Fruit fly (Drosophila melanogaster) whole organism, pupa: ENCODE results near the gene abo.

Source experiments
- CG10348 ChIP-seq: fragments of 200-800 bp; sonication (Bioruptor generic); IDR thresholded peaks from 2 replicates; pipeline ENCODE4 v1.3.6; 2022; ENCODE audit warnings: missing biosample characterization, missing genetic modification characterization
- CG12605 ChIP-seq: fragments of 200-800 bp; sonication (Bioruptor generic); IDR thresholded peaks from 2 replicates; pipeline ENCODE4 v1.3.6; 2022; ENCODE audit warnings: missing biosample characterization, missing genetic modification characterization
- CG13204 ChIP-seq: fragments of 200-800 bp; sonication (Bioruptor generic); optimal IDR thresholded peaks from 2 replicates; lab custom pipeline; 2018; ENCODE audit warnings: missing biosample characterization, mild to moderate bottlenecking, missing genetic modification characterization, moderate library complexity
- CG14655 ChIP-seq: fragments of 200-800 bp; sonication (Bioruptor generic); optimal IDR thresholded peaks from 3 replicates; lab custom pipeline; 2017; ENCODE audit warnings: mild to moderate bottlenecking, missing biosample characterization, missing genetic modification reagents, missing genetic modification characterization
- CG15710 ChIP-seq: fragments of 200-800 bp; sonication (Bioruptor generic); optimal IDR thresholded peaks from 2 replicates; lab custom pipeline; 2018; ENCODE audit warnings: missing biosample characterization, mild to moderate bottlenecking, missing genetic modification characterization, moderate library complexity
- CG17806 ChIP-seq: fragments of 200-800 bp; sonication (Bioruptor generic); optimal IDR thresholded peaks from 2 replicates; lab custom pipeline; 2018; ENCODE audit warnings: missing biosample characterization, mild to moderate bottlenecking, missing genetic modification characterization, moderate library complexity
- CG32121 ChIP-seq: fragments of 200-800 bp; sonication (Bioruptor generic); IDR thresholded peaks from 2 replicates; pipeline ENCODE4 v1.3.6; 2022; ENCODE audit warnings: missing biosample characterization, missing genetic modification characterization
- CG34367 ChIP-seq: fragments of 200-800 bp; sonication (Bioruptor generic); optimal IDR thresholded peaks from 2 replicates; lab custom pipeline; 2018; ENCODE audit warnings: missing biosample characterization, mild to moderate bottlenecking, missing genetic modification characterization
- CG4496 ChIP-seq: fragments of 200-800 bp; sonication (Bioruptor generic); IDR thresholded peaks from 3 replicates; pipeline ENCODE4 v1.3.6; 2022; ENCODE audit warnings: missing biosample characterization, missing genetic modification characterization
- CG8159 ChIP-seq: fragments of 200-800 bp; sonication (Bioruptor generic); optimal IDR thresholded peaks from 3 replicates; lab custom pipeline; 2018; ENCODE audit warnings: missing biosample characterization, mild to moderate bottlenecking, missing genetic modification characterization, moderate library complexity
- CG8301 ChIP-seq: fragments of 200-800 bp; sonication (Bioruptor generic); optimal IDR thresholded peaks from 2 replicates; lab custom pipeline; 2018; ENCODE audit warnings: missing biosample characterization, mild to moderate bottlenecking, missing genetic modification characterization
- CG9948 ChIP-seq: fragments of 200-800 bp; sonication (Bioruptor generic); optimal IDR thresholded peaks from 2 replicates; lab custom pipeline; 2018; ENCODE audit warnings: missing biosample characterization, mild to moderate bottlenecking, missing genetic modification characterization, moderate library complexity
- D1 ChIP-seq: fragments of 200-800 bp; sonication (Bioruptor generic); optimal IDR thresholded peaks from 2 replicates; lab custom pipeline; 2018; ENCODE audit warnings: missing biosample characterization, mild to moderate bottlenecking, missing genetic modification characterization, moderate library complexity
- EcR ChIP-seq: fragments of 200-800 bp; sonication (Bioruptor generic); optimal IDR thresholded peaks from 3 replicates; lab custom pipeline; 2019; ENCODE audit warnings: missing biosample characterization, missing genetic modification characterization, mild to moderate bottlenecking, moderate library complexity, missing genetic modification reagents
- Ets98B ChIP-seq: fragments of 200-800 bp; sonication (Bioruptor generic); IDR thresholded peaks from 2 replicates; pipeline ENCODE4 v1.3.6; 2022; ENCODE audit warnings: missing biosample characterization, missing genetic modification characterization
- Pif1A ChIP-seq: fragments of 200-800 bp; sonication (Bioruptor generic); optimal IDR thresholded peaks from 3 replicates; lab custom pipeline; 2016; ENCODE audit warnings: missing biosample characterization, missing genetic modification characterization
- Pif1B ChIP-seq: fragments of 200-800 bp; sonication (Bioruptor generic); optimal IDR thresholded peaks from 3 replicates; lab custom pipeline; 2016; ENCODE audit warnings: missing biosample characterization, missing genetic modification characterization
- Snoo ChIP-seq: fragments of 200-800 bp; sonication (Bioruptor generic); optimal IDR thresholded peaks from 3 replicates; lab custom pipeline; 2017; ENCODE audit warnings: missing biosample characterization, mild to moderate bottlenecking, missing genetic modification characterization, inconsistent platforms
- fd96Ca ChIP-seq: fragments of 200-800 bp; sonication (Bioruptor generic); IDR thresholded peaks from 3 replicates; pipeline ENCODE4 v1.3.6; 2022; ENCODE audit warnings: missing biosample characterization, missing genetic modification characterization
- gl ChIP-seq: fragments of 200-800 bp; sonication (Bioruptor generic); optimal IDR thresholded peaks from 2 replicates; lab custom pipeline; 2018; ENCODE audit warnings: missing biosample characterization, mild to moderate bottlenecking, missing genetic modification characterization
- rn ChIP-seq: fragments of 200-800 bp; sonication (Bioruptor generic); IDR thresholded peaks from 2 replicates; pipeline ENCODE4 v1.3.6; 2022; ENCODE audit warnings: missing biosample characterization, missing genetic modification characterization

abo gene

dm6 chr2L:10974638-10975037 lies 455 bp downstream of the abo start:
- no peak for TF ChIP-seq Pif1B (GFP tag; lab: Kevin White, UChicago)
- TF ChIP-seq D1: no peak
- TF ChIP-seq, all 21 proteins: peak for 0

dm6 chr2L:10972224-10972623 lies 2.9 kb downstream of the abo start, which contains the start of gene CG16743:
CG16743 (plus strand) TSS chr2L:10972280.
- TF ChIP-seq CG32121 (GFP tag; lab: Robert Waterston, UW) (no peak), CG14655 (GFP tag; lab: Kevin White, UChicago) (no peak), CG15710 (tag; lab: Kevin White, UChicago) (no peak), CG12605 (GFP tag; lab: Robert Waterston, UW) (no peak), EcR (no peak), CG34367 (tag; lab: Kevin White, UChicago) (no peak), Pif1A (GFP tag; lab: Kevin White, UChicago) (no peak), CG9948 (no peak), CG4496 (GFP tag; lab: Robert Waterston, UW) (no peak), CG10348 (GFP tag; lab: Robert Waterston, UW) (no peak), rn (GFP tag; lab: Robert Waterston, UW) (no peak), CG17806 (tag; lab: Kevin White, UChicago) (no peak), Ets98B (no peak)

DNA sequence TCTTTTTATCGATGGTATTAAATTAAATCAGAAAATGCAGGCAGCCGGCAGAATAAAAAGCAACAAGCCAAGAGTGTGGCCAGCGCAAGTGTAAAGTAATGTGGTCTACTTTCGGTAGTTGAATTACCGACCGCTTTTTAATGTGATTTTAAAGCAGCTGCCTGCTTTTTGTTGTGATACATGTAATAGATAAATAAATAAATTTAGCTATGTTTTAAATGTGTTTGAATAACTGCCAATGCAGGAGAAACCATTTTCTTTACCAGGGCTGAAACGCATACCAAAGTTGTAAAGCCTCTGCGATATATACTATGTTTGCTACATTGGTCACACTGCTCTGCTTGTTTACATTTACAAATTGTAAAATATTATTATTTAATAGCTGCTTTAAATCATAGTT lies 5.0 kb downstream of the abo start, which contains the start of the genes Tmem214 and YL-1:
TSS of gene Tmem214 (minus strand) at position 142 of the 400 bp plus-strand sequence.
TSS of gene YL-1 (plus strand) at position 310 of the 400 bp plus-strand sequence.
- TF ChIP-seq CG8159 (tag; lab: Kevin White, UChicago) (peak; percentile 0), rn (GFP tag; lab: Robert Waterston, UW) (no peak), CG17806 (tag; lab: Kevin White, UChicago) (no peak), fd96Ca (0 out of 3 replicates have a peak, but pooled peaks have one; percentile 14)

DNA sequence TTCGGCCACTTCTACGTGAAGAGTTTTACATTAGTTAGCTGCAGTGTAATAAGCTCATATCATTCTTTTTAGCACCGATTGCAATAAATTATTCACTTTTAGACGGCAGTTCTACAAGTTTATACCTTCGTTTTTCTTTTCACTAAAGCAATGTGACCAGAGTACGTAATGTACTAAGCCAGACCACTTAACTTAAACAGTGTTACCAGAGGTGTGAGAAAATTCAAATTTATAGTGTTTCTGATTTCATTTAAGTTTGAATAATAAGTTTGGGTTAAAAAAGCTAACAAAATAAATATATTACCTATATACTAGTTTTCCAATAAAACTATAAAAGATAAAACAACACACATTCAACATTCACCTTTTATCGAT lies 7.1 kb downstream of the abo start:
- TF ChIP-seq CG8159 (tag; lab: Kevin White, UChicago) (no peak), rn (GFP tag; lab: Robert Waterston, UW) (no peak), CG14655 (GFP tag; lab: Kevin White, UChicago) (no peak), gl (tag; lab: Kevin White, UChicago) (no peak), Pif1A (GFP tag; lab: Kevin White, UChicago) (no peak), CG32121 (GFP tag; lab: Robert Waterston, UW) (no peak), Ets98B (no peak), CG17806 (tag; lab: Kevin White, UChicago) (no peak), CG4496 (GFP tag; lab: Robert Waterston, UW) (no peak; the same call in 2 of the 3 replicates), CG9948 (no peak), CG8301 (no peak), Pif1B (GFP tag; lab: Kevin White, UChicago) (no peak), CG13204 (GFP tag; lab: Kevin White, UChicago) (no peak), CG10348 (GFP tag; lab: Robert Waterston, UW) (no peak)

DNA sequence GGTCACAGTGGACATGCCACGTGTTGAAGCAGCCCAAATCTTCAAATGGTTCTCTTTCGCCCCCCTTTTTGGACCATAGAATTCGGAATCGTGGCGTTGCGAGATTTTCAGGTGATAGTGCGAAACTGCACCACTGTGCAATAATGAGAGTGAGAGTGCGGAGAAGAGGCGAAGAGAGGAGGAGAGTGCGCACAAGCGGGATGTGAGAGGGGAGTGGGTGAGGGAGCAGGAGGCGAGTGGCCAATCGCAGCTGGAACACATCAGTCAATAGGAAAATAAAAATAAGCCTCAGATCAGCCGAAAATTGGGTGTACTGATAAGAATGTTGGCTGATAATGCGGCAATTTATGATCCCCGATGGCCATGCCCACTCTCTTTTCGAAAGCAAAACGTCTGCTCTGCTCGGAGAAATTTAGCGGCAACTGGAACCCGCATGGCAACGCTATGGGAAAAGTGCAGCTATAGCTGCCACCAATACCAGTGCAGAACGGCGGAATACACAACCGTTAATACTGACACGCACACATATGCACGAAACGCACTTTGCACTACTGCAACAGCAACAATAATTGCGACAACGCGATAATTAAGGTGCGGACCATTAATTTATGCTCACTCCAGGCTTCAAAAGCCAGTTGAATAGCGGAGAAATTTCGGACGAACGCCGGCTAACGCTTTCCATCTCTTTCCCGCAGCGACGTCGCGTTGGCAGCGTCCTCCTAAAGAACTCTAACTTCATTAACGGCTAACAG lies 7.7 kb downstream of the abo start:
- TF ChIP-seq Pif1B (GFP tag; lab: Kevin White, UChicago): peak; percentile 28
- TF ChIP-seq CG10348 (GFP tag; lab: Robert Waterston, UW): no peak
- TF ChIP-seq EcR: peak; percentile 52
- peak; percentile 79 for TF ChIP-seq gl (tag; lab: Kevin White, UChicago)
- TF ChIP-seq CG13204 (GFP tag; lab: Kevin White, UChicago): no peak
- peak; percentile 18 for TF ChIP-seq CG15710 (tag; lab: Kevin White, UChicago)
- TF ChIP-seq CG8301: peak; percentile 52
- TF ChIP-seq CG14655 (GFP tag; lab: Kevin White, UChicago): no peak
- TF ChIP-seq CG8159 (tag; lab: Kevin White, UChicago): peak; percentile 33
- peak; percentile 38; the same call in 1 of the 2 replicates for TF ChIP-seq CG12605 (GFP tag; lab: Robert Waterston, UW)
- peak; percentile 38; the same call in 1 of the 2 replicates for TF ChIP-seq CG32121 (GFP tag; lab: Robert Waterston, UW)
- no peak for TF ChIP-seq CG34367 (tag; lab: Kevin White, UChicago)
- TF ChIP-seq rn (GFP tag; lab: Robert Waterston, UW): no peak
- TF ChIP-seq fd96Ca: 0 out of 3 replicates have a peak, but pooled peaks have one; percentile 22
- no peak for TF ChIP-seq D1
- no peak for TF ChIP-seq Pif1A (GFP tag; lab: Kevin White, UChicago)
- no peak for TF ChIP-seq CG9948
- no peak for TF ChIP-seq CG17806 (tag; lab: Kevin White, UChicago)
- TF ChIP-seq CG4496 (GFP tag; lab: Robert Waterston, UW): peak; percentile 58
- peak; percentile 61 for TF ChIP-seq Ets98B
- peak; percentile 7 for TF ChIP-seq Snoo

- no peak for TF ChIP-seq CG10348 (GFP tag; lab: Robert Waterston, UW)
- TF ChIP-seq Pif1A (GFP tag; lab: Kevin White, UChicago): no peak
- TF ChIP-seq CG15710 (tag; lab: Kevin White, UChicago): no peak
- TF ChIP-seq EcR: no peak
- TF ChIP-seq D1: no peak
- no peak for TF ChIP-seq Pif1B (GFP tag; lab: Kevin White, UChicago)
- no peak for TF ChIP-seq Ets98B
- TF ChIP-seq CG34367 (tag; lab: Kevin White, UChicago): no peak
- TF ChIP-seq CG13204 (GFP tag; lab: Kevin White, UChicago): no peak
Measured at dm6 chr2L:10965962-10966361, 9.1 kb downstream of the abo start.
